Worm (Caenorhabditis elegans) whole organism, mixed stage, embryonic: ENCODE data around the gene Y22D7AR.2.

Experiments
- M03D4.4 ChIP-seq: sonication (generic microtip); optimal IDR thresholded peaks from 2 replicates; lab custom pipeline; 2017; ENCODE audit warnings: mild to moderate bottlenecking, missing genetic modification characterization, missing compliant biosample characterization
- bed-3 ChIP-seq: fragments of 200-800 bp; sonication (Bioruptor generic); optimal IDR thresholded peaks from 3 replicates; lab custom pipeline; 2018; ENCODE audit warnings: mild to moderate bottlenecking, missing genetic modification characterization, moderate library complexity, missing compliant biosample characterization
- blmp-1 ChIP-seq: fragments of 150-350 bp; optimal IDR thresholded peaks from 2 replicates; lab custom pipeline; 2014; ENCODE audit warnings: missing biosample characterization, missing genetic modification characterization
- ceh-39 ChIP-seq: fragments of 150-350 bp; optimal IDR thresholded peaks from 2 replicates; lab custom pipeline; 2014; ENCODE audit warnings: missing biosample characterization, missing genetic modification characterization
- ceh-43 ChIP-seq: fragments of 200-800 bp; sonication (Bioruptor generic); optimal IDR thresholded peaks from 2 replicates; lab custom pipeline; 2018; ENCODE audit warnings: mild to moderate bottlenecking, missing genetic modification characterization, moderate library complexity, missing compliant biosample characterization
- cnd-1 ChIP-seq: fragments of 200-800 bp; sonication (Bioruptor generic); optimal IDR thresholded peaks from 2 replicates; lab custom pipeline; 2018; ENCODE audit warnings: mild to moderate bottlenecking, missing genetic modification characterization, missing compliant biosample characterization
- drap-1 ChIP-seq: fragments of 200-800 bp; sonication (Bioruptor generic); optimal IDR thresholded peaks from 3 replicates; lab custom pipeline; 2018; ENCODE audit warnings: mild to moderate bottlenecking, missing genetic modification characterization, missing compliant biosample characterization
- elt-3 ChIP-seq: fragments of 150-350 bp; optimal IDR thresholded peaks from 2 replicates; lab custom pipeline; 2014; ENCODE audit warnings: missing biosample characterization, missing genetic modification characterization
- flh-1 ChIP-seq: fragments of 200-800 bp; sonication (Bioruptor generic); optimal IDR thresholded peaks from 2 replicates; lab custom pipeline; 2018; ENCODE audit warnings: mild to moderate bottlenecking, missing genetic modification characterization, moderate library complexity, missing compliant biosample characterization
- ham-2 ChIP-seq: fragments of 200-800 bp; sonication (Bioruptor generic); optimal IDR thresholded peaks from 2 replicates; lab custom pipeline; 2018; ENCODE audit warnings: mild to moderate bottlenecking, missing genetic modification characterization, missing compliant biosample characterization
- lin-13 ChIP-seq: fragments of 150-350 bp; optimal IDR thresholded peaks from 2 replicates; lab custom pipeline; 2014; ENCODE audit warnings: missing biosample characterization, missing genetic modification characterization
- lin-32 ChIP-seq: fragments of 200-800 bp; sonication (Bioruptor generic); optimal IDR thresholded peaks from 2 replicates; lab custom pipeline; 2018; ENCODE audit warnings: mild to moderate bottlenecking, missing genetic modification characterization, missing compliant biosample characterization
- lsy-2 ChIP-seq: fragments of 150-350 bp; optimal IDR thresholded peaks from 2 replicates; lab custom pipeline; 2014; ENCODE audit warnings: missing biosample characterization, missing genetic modification characterization
- mab-5 ChIP-seq: fragments of 150-350 bp; optimal IDR thresholded peaks from 2 replicates; lab custom pipeline; 2014; ENCODE audit warnings: missing biosample characterization, missing genetic modification characterization
- mls-2 ChIP-seq: sonication (generic microtip); optimal IDR thresholded peaks from 2 replicates; lab custom pipeline; 2016; ENCODE audit warnings: mild to moderate bottlenecking, missing genetic modification characterization, moderate library complexity, missing compliant biosample characterization
- nhr-237 ChIP-seq: fragments of 150-350 bp; optimal IDR thresholded peaks from 2 replicates; lab custom pipeline; 2014; ENCODE audit warnings: missing biosample characterization, missing genetic modification characterization
- tbx-8 ChIP-seq: fragments of 200-800 bp; sonication (Bioruptor generic); optimal IDR thresholded peaks from 2 replicates; lab custom pipeline; 2018; ENCODE audit warnings: mild to moderate bottlenecking, missing genetic modification characterization, moderate library complexity, missing compliant biosample characterization
- unc-39 ChIP-seq: fragments of 150-350 bp; optimal IDR thresholded peaks from 2 replicates; lab custom pipeline; 2014; ENCODE audit warnings: missing biosample characterization, missing genetic modification characterization
- unc-62 ChIP-seq: fragments of 150-350 bp; optimal IDR thresholded peaks from 2 replicates; lab custom pipeline; 2014; ENCODE audit warnings: missing biosample characterization, missing genetic modification reagents, missing genetic modification characterization
- zip-8 ChIP-seq: fragments of 150-350 bp; optimal IDR thresholded peaks from 2 replicates; lab custom pipeline; 2014; ENCODE audit warnings: missing biosample characterization, missing genetic modification characterization
- ztf-11 ChIP-seq: fragments of 150-350 bp; optimal IDR thresholded peaks from 2 replicates; lab custom pipeline; 2014; ENCODE audit warnings: missing biosample characterization, missing genetic modification characterization

Y22D7AR.2 gene

DNA sequence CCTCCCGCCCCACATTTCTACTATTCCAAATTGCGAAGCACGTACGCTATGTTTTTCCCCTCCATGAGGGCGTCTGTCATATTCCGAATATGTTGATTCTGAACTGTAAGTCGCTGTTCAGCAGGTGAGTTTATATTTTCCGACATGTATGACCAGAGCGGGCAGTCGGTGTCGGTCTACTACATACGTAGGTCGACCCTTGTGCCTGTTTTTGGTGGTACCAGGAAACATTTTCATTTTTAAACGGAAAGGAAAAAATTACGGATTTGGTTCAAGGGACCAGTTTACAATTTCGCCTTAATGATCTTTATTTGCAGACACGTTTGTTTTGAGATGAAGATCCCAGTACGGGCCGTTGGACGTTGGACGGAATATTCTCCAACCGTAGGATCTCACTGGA, 52.9 kb downstream of the Y22D7AR.2 start, which contains the start of gene Y46E12A.2:
TSS of gene Y46E12A.2 (plus strand) at position 301 of the 400 bp plus-strand sequence.
- TF ChIP-seq nhr-237 (no peak), cnd-1 (tag; lab: Kevin White, UChicago) (no peak), ham-2 (GFP tag; lab: Kevin White, UChicago) (no peak), drap-1 (GFP tag; lab: Kevin White, UChicago) (no peak), blmp-1 (tag; lab: Kevin White, UChicago) (no peak), lin-13 (no peak), M03D4.4 (tag; lab: Kevin White, UChicago) (no peak), ceh-43 (no peak), bed-3 (GFP tag; lab: Kevin White, UChicago) (no peak), mls-2 (no peak), unc-39 (no peak), mab-5 (tag; lab: Kevin White, UChicago) (no peak), ceh-39 (no peak), tbx-8 (GFP tag; lab: Kevin White, UChicago) (no peak), zip-8 (tag; lab: Kevin White, UChicago) (no peak), ztf-11 (no peak), lin-32 (GFP tag; lab: Kevin White, UChicago) (no peak), lsy-2 (no peak), elt-3 (tag; lab: Kevin White, UChicago) (no peak), unc-62 (GFP tag; lab: Kevin White, UChicago) (no peak)

- TF ChIP-seq lsy-2 = no peak
- no peak for TF ChIP-seq tbx-8 (GFP tag; lab: Kevin White, UChicago)
- TF ChIP-seq flh-1 (GFP tag; lab: Kevin White, UChicago) = no peak
- TF ChIP-seq lin-13 = no peak
- TF ChIP-seq, all 35 proteins: peak for 0
These were observed 57.5 kb downstream of the Y22D7AR.2 start, which contains the start of gene cnc-6 for ce11 chrIII:1763222-1763621. cnc-6 (plus strand) TSS chrIII:1763522.
